Worm (Caenorhabditis elegans) whole organism, L3 larva: ENCODE data around the gene pab-2.

ENCODE experiments used
- R02D3.7 ChIP-seq: fragments of 150-350 bp; optimal IDR thresholded peaks from 2 replicates; lab custom pipeline; 2014; ENCODE audit warnings: missing biosample characterization, missing genetic modification characterization
- ZK546.5 ChIP-seq: sonication (generic microtip); optimal IDR thresholded peaks from 2 replicates; lab custom pipeline; 2017; ENCODE audit warnings: missing biosample characterization, missing genetic modification characterization
- aly-2 ChIP-seq: fragments of 150-350 bp; optimal IDR thresholded peaks from 2 replicates; lab custom pipeline; 2014; ENCODE audit warnings: missing biosample characterization, missing genetic modification characterization
- ama-1 ChIP-seq: fragments of 150-350 bp; optimal IDR thresholded peaks from 2 replicates; lab custom pipeline; 2018
- ceh-16 ChIP-seq: sonication (generic microtip); optimal IDR thresholded peaks from 2 replicates; lab custom pipeline; 2017; ENCODE audit warnings: missing biosample characterization, missing genetic modification characterization
- ceh-9 ChIP-seq: sonication (generic microtip); optimal IDR thresholded peaks from 2 replicates; lab custom pipeline; 2018; ENCODE audit warnings: missing biosample characterization, missing genetic modification characterization
- daf-12 ChIP-seq: fragments of 150-350 bp; optimal IDR thresholded peaks from 2 replicates; lab custom pipeline; 2014; ENCODE audit warnings: missing biosample characterization, missing genetic modification reagents, missing genetic modification characterization
- egl-27 ChIP-seq: sonication (generic microtip); optimal IDR thresholded peaks from 4 replicates; lab custom pipeline; 2017; ENCODE audit warnings: missing biosample characterization, missing genetic modification reagents, missing genetic modification characterization
- elt-1 ChIP-seq: fragments of 150-350 bp; optimal IDR thresholded peaks from 2 replicates; lab custom pipeline; 2014; ENCODE audit warnings: missing biosample characterization, missing genetic modification characterization
- elt-2 ChIP-seq: sonication (generic microtip); optimal IDR thresholded peaks from 2 replicates; lab custom pipeline; 2016; ENCODE audit warnings: missing genetic modification reagents, mild to moderate bottlenecking, missing genetic modification characterization, missing compliant biosample characterization
- eor-1 ChIP-seq, 2 experiments: fragments of 150-350 bp; optimal IDR thresholded peaks; 2 replicates each; lab custom pipeline; 2014 to 2018; ENCODE audit warnings: missing biosample characterization in 2 of 2, missing genetic modification characterization in 2 of 2
- fkh-10 ChIP-seq: sonication (generic microtip); optimal IDR thresholded peaks from 2 replicates; lab custom pipeline; 2017; ENCODE audit warnings: missing biosample characterization, missing genetic modification reagents, missing genetic modification characterization
- fkh-2 ChIP-seq: fragments of 150-350 bp; optimal IDR thresholded peaks from 2 replicates; lab custom pipeline; 2014; ENCODE audit warnings: missing biosample characterization, missing genetic modification reagents, missing genetic modification characterization
- fos-1 ChIP-seq: fragments of 150-350 bp; optimal IDR thresholded peaks from 2 replicates; lab custom pipeline; 2014; ENCODE audit warnings: missing biosample characterization, missing genetic modification characterization
- hmg-11 ChIP-seq: sonication (generic microtip); optimal IDR thresholded peaks from 2 replicates; lab custom pipeline; 2016; ENCODE audit warnings: missing genetic modification characterization, missing compliant biosample characterization
- lin-15B ChIP-seq: fragments of 150-350 bp; optimal IDR thresholded peaks from 2 replicates; lab custom pipeline; 2014; ENCODE audit warnings: missing biosample characterization, missing genetic modification characterization
- lin-39 ChIP-seq: fragments of 150-350 bp; optimal IDR thresholded peaks from 2 replicates; lab custom pipeline; 2018; ENCODE audit warnings: missing biosample characterization, missing genetic modification reagents, missing genetic modification characterization
- lsy-12 ChIP-seq: sonication (generic microtip); optimal IDR thresholded peaks from 2 replicates; lab custom pipeline; 2016; ENCODE audit warnings: mild to moderate bottlenecking, missing genetic modification characterization, missing compliant biosample characterization
- mml-1 ChIP-seq: fragments of 150-350 bp; sonication (generic microtip); optimal IDR thresholded peaks from 3 replicates; lab custom pipeline; 2014; ENCODE audit warnings: missing biosample characterization, missing genetic modification characterization
- nfya-1 ChIP-seq: sonication (generic microtip); optimal IDR thresholded peaks from 2 replicates; lab custom pipeline; 2017; ENCODE audit warnings: missing genetic modification characterization, mild to moderate bottlenecking, missing compliant biosample characterization, antibody characterized with exemption, moderate library complexity; ENCODE audit not compliant: insufficient read depth
- nhr-11 ChIP-seq: fragments of 150-350 bp; optimal IDR thresholded peaks from 2 replicates; lab custom pipeline; 2014; ENCODE audit warnings: missing biosample characterization, missing genetic modification characterization
- nhr-67 ChIP-seq: fragments of 150-350 bp; optimal IDR thresholded peaks from 2 replicates; lab custom pipeline; 2014; ENCODE audit warnings: missing biosample characterization, missing genetic modification characterization
- nhr-76 ChIP-seq: fragments of 150-350 bp; sonication (generic microtip); optimal IDR thresholded peaks from 5 replicates; lab custom pipeline; 2014; ENCODE audit warnings: missing biosample characterization, missing genetic modification characterization
- pqm-1 ChIP-seq: fragments of 150-350 bp; optimal IDR thresholded peaks from 2 replicates; lab custom pipeline; 2017; ENCODE audit warnings: missing biosample characterization, missing genetic modification characterization, inconsistent platforms
- sea-2 ChIP-seq: fragments of 150-350 bp; sonication (generic microtip); optimal IDR thresholded peaks from 4 replicates; lab custom pipeline; 2014; ENCODE audit warnings: missing biosample characterization, missing genetic modification reagents, missing genetic modification characterization
- skn-1 ChIP-seq: fragments of 150-350 bp; optimal IDR thresholded peaks from 2 replicates; lab custom pipeline; 2014; ENCODE audit warnings: missing biosample characterization, missing genetic modification characterization
- snpc-4 ChIP-seq: fragments of 150-350 bp; optimal IDR thresholded peaks from 2 replicates; lab custom pipeline; 2014; ENCODE audit warnings: missing biosample characterization, missing genetic modification characterization
- tbx-2 ChIP-seq: sonication (generic microtip); optimal IDR thresholded peaks from 2 replicates; lab custom pipeline; 2016; ENCODE audit warnings: mild to moderate bottlenecking, missing genetic modification characterization, missing compliant biosample characterization
- unc-62 ChIP-seq: fragments of 150-350 bp; sonication (generic microtip); optimal IDR thresholded peaks from 4 replicates; lab custom pipeline; 2014; ENCODE audit warnings: missing biosample characterization, missing genetic modification reagents, missing genetic modification characterization
- zag-1 ChIP-seq: fragments of 150-350 bp; optimal IDR thresholded peaks from 2 replicates; lab custom pipeline; 2014; ENCODE audit warnings: missing biosample characterization, missing genetic modification characterization

The pab-2 gene

DNA sequence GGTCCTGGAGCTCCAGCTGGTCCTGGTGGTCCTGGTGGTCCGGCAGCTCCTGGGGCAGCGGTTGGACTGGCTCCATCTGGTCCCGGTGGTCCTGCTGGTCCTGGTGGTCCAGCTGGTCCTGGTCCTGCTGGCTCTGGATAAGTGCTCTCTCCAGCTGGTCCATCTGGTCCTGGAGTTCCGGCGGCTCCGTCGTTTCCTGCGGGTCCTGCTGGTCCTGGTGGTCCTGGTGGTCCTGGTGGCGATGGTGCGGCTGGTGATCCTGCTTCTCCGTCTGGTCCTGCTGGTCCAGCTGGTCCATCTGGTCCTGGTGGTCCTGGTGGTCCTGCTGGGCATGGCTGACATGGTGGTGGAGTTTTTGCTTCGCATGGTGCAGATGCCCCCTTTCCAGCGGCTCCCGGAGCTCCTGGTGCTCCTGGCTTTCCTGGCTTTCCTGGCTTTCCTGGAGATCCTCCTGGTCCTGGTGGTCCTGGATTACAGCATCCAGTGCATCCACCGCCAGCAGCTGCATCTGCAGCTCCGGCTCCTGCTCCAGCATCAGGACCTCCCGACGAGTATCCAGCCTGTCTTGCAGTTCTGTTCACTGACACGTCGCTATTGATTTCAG, 16.9 kb downstream of the pab-2 start:
- TF ChIP-seq unc-62 (GFP tag; lab: Kevin White, UChicago) = no peak
- TF ChIP-seq nhr-11 (tag; lab: Kevin White, UChicago) = no peak
- no peak for TF ChIP-seq eor-1 (tag; optimal IDR thresholded peaks at IDR 0.05; lab: Kevin White, UChicago)
- TF ChIP-seq fos-1 (tag; lab: Kevin White, UChicago) = no peak
- TF ChIP-seq snpc-4 (tag; lab: Kevin White, UChicago) = no peak
- TF ChIP-seq, all 47 proteins: peak for 0

DNA sequence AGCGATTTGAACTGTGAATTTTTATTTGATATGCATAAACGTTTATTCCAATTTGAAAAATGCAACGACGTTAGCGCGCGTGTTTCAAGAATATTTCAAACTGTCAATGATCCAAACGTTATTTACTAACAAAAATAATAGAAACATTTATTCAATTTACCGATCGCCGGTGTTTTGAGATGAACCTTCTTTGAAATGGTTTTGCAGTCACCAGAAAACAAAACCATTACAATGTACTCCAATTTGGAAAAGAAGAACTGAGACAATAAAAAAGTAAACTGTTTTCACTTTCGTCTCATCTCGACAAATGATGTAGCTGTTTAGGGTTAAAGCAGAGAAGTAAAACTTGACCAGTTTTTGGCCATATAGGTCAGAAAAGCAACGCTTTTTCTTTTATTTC, 20.0 kb downstream of the pab-2 start, which contains the start of gene H06A10.1:
Gene H06A10.1 (plus strand): TSS at position 301 of the 400 bp plus-strand sequence.
- TF ChIP-seq unc-62 (GFP tag; lab: Kevin White, UChicago) (no peak), lsy-12 (tag; lab: Kevin White, UChicago) (no peak), ama-1 (no peak), nhr-76 (tag; lab: Kevin White, UChicago) (no peak), nfya-1 (tag; lab: Kevin White, UChicago) (no peak), ceh-9 (no peak), fos-1 (tag; lab: Kevin White, UChicago) (no peak), ceh-16 (tag; lab: Kevin White, UChicago) (no peak), elt-2 (tag; lab: Kevin White, UChicago) (no peak), R02D3.7 (no peak), snpc-4 (tag; lab: Kevin White, UChicago) (no peak)

DNA sequence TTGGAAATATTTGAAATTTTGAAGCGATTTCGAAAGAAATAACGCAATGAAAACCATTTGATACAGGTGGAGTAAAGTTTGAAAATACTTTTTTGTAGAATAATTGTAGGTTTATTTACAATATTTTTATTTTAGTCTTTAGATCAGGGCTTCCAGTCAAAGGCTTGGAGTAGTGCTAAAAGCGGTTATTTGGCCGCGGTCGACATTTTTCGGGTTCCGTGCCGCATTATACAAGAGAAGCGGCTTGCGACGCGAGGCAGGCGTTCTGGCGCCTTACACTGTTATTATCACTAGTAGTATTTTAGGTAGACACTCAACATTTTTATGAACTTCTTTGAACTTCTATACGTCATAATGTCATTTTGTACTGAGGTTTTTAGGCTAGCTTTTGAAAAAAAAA, 20.7 kb downstream of the pab-2 start:
- TF ChIP-seq lsy-12 (tag; lab: Kevin White, UChicago) (no peak), hmg-11 (no peak), pqm-1 (tag; lab: Kevin White, UChicago) (no peak), tbx-2 (tag; lab: Kevin White, UChicago) (no peak), aly-2 (no peak), egl-27 (tag; lab: Kevin White, UChicago) (no peak), nhr-11 (tag; lab: Kevin White, UChicago) (no peak)

DNA sequence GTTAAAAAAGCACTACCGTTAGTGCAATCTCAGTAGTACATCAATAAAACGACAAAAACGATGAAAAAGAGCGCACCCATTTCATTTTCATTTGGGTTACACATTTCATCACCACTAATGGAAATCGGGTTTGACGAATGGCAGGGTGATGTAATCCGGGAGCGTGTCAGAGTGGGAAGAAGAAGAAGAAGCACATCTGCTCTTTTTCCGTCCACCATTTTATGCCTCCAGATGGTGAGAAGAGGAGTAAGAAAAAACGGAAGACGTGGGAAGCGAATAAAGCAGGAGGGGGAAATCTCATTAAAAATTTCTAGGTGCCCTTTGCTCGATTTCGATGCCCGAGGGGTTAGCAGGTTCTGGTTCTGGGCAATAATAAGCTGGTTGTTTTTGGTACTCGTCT, 21.2 kb downstream of the pab-2 start:
- no peak for TF ChIP-seq fos-1 (tag; lab: Kevin White, UChicago)
- TF ChIP-seq ceh-9 = no peak
- peak; percentile 16 for TF ChIP-seq lin-39

DNA sequence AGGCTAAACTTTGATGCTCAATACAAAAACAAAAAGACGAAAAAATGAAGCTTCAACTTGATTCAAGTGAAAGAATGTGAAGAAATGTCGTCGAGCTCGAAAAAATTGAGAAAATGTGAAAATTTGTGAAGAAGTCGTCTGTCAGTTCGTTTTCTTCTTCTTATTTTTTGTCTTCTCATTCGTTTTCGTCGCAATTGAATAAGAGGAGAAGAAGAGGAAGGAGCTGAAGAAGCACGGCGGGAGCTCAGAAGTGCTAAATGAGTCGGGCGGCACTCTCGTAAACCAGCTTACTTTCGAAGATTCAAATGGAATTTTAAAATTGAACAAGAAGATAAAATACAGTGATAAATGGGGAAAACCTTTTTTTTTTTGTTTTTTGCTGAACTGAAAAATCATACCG, 22.0 kb downstream of the pab-2 start:
- peak; percentile 46 for TF ChIP-seq fkh-10 (GFP tag; lab: Kevin White, UChicago)
- no peak for TF ChIP-seq nhr-11 (tag; lab: Kevin White, UChicago)
- TF ChIP-seq, all 47 proteins: peak for 1

DNA sequence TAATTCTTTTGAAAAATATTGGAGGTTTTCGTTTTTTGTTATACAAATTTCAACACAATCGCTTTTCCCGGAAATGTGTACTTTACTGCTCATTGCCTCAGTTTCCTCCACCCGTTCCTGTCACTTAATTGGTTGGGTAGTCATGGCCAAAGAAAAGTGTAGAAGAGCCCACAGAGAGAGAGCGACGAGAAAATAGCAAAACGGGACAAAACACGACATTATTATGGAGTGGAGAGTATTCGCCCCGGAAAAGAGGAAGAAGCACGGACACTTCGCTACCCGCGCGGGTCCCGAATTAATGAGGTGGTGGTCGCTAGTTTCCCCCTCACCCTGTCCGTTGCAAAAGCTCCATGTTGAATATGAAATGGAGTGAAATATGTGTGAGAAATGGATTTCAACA, 23.4 kb downstream of the pab-2 start:
- TF ChIP-seq fkh-2 (tag; lab: Kevin White, UChicago) (no peak), mml-1 (tag; lab: Kevin White, UChicago) (no peak), nhr-67 (tag; lab: Kevin White, UChicago) (no peak), elt-1 (tag; lab: Kevin White, UChicago) (no peak), sea-2 (GFP tag; lab: Kevin White, UChicago) (no peak), skn-1 (tag; lab: Kevin White, UChicago) (no peak), lin-15B (no peak), nfya-1 (tag; lab: Kevin White, UChicago) (peak; percentile 14), daf-12 (tag; lab: Kevin White, UChicago) (no peak)

DNA sequence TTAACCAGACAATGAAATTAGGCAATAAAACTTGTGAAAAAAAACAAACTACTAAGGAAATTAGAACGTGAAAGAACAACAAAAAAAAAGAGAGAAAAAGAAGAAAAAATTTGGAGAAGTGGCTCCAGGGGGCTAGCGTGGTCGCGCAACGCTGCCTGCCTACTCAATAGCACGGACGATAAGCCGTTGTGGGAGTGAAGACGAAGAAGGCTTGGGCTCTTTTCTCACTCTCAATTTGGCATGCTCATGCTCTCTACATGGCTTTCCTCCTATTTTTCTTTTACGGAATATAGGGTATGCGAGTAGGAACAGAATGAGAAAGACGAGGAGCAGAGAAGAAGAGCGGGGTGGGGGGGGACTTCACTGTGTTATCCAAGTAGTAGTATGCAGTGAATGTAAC, 24.9 kb downstream of the pab-2 start:
- TF ChIP-seq zag-1 = no peak
- peak; percentile 37 for TF ChIP-seq snpc-4 (tag; lab: Kevin White, UChicago)
- peak; percentile 54 for TF ChIP-seq lin-39
- no peak for TF ChIP-seq ZK546.5 (tag; lab: Kevin White, UChicago)
- peak; percentile 73 for TF ChIP-seq nfya-1 (tag; lab: Kevin White, UChicago)
- no peak for TF ChIP-seq ceh-9
- TF ChIP-seq hmg-11 = peak; percentile 69
- peak; percentile 53 for TF ChIP-seq fkh-10 (GFP tag; lab: Kevin White, UChicago)
- TF ChIP-seq, all 47 proteins: peak for 5
